Worm (Caenorhabditis elegans) whole organism, L1 larva: ENCODE data around the gene T21C12.4.

ENCODE experiments used
- C04F5.9 ChIP-seq: sonication (generic microtip); optimal IDR thresholded peaks from 2 replicates; lab custom pipeline; 2016; ENCODE audit warnings: missing genetic modification characterization, missing compliant biosample characterization
- C34B4.2 ChIP-seq: sonication (generic microtip); optimal IDR thresholded peaks from 2 replicates; lab custom pipeline; 2017; ENCODE audit warnings: mild to moderate bottlenecking, missing genetic modification characterization, missing compliant biosample characterization
- F16B12.6 ChIP-seq: fragments of 150-350 bp; optimal IDR thresholded peaks from 2 replicates; lab custom pipeline; 2014; ENCODE audit warnings: missing biosample characterization, missing genetic modification characterization
- Y116A8C.19 ChIP-seq: sonication (generic microtip); optimal IDR thresholded peaks from 2 replicates; lab custom pipeline; 2016; ENCODE audit warnings: missing compliant biosample characterization, missing genetic modification characterization, borderline replicate concordance
- aha-1 ChIP-seq: fragments of 150-350 bp; optimal IDR thresholded peaks from 2 replicates; lab custom pipeline; 2014; ENCODE audit warnings: missing biosample characterization, missing genetic modification characterization
- alr-1 ChIP-seq: fragments of 200-800 bp; sonication (Bioruptor generic); optimal IDR thresholded peaks from 2 replicates; lab custom pipeline; 2018; ENCODE audit warnings: borderline replicate concordance, mild to moderate bottlenecking, missing genetic modification characterization, missing compliant biosample characterization
- aly-2 ChIP-seq: fragments of 150-350 bp; optimal IDR thresholded peaks from 2 replicates; lab custom pipeline; 2014; ENCODE audit warnings: missing biosample characterization, missing genetic modification characterization
- blmp-1 ChIP-seq: fragments of 150-350 bp; optimal IDR thresholded peaks from 2 replicates; lab custom pipeline; 2014; ENCODE audit warnings: missing biosample characterization, missing genetic modification characterization
- ceh-63 ChIP-seq: fragments of 200-800 bp; sonication (Bioruptor generic); optimal IDR thresholded peaks from 2 replicates; lab custom pipeline; 2018; ENCODE audit warnings: mild to moderate bottlenecking, missing genetic modification characterization, missing compliant biosample characterization
- ceh-82 ChIP-seq, 3 experiments: fragments of 150-350 bp in 1 of 3; sonication (generic microtip) in 2 of 3; optimal IDR thresholded peaks; 2 replicates each; lab custom pipeline; 2014 to 2017; ENCODE audit warnings: missing biosample characterization in 3 of 3, missing genetic modification characterization in 3 of 3
- ceh-88 ChIP-seq: fragments of 200-800 bp; sonication (Bioruptor generic); IDR thresholded peaks from 2 replicates; pipeline ENCODE4 v1.3.6; 2022; ENCODE audit warnings: missing genetic modification characterization, missing compliant biosample characterization
- ceh-90 ChIP-seq: sonication (generic microtip); optimal IDR thresholded peaks from 2 replicates; lab custom pipeline; 2016; ENCODE audit warnings: missing genetic modification characterization, missing compliant biosample characterization
- ces-1 ChIP-seq: fragments of 150-350 bp; optimal IDR thresholded peaks from 2 replicates; lab custom pipeline; 2014; ENCODE audit warnings: missing biosample characterization, missing genetic modification reagents, missing genetic modification characterization
- dpl-1 ChIP-seq, 3 experiments: fragments of 150-350 bp in 2 of 3; sonication (generic microtip) in 1 of 3; optimal IDR thresholded peaks; 2 replicates each; lab custom pipeline; 2014 to 2017; ENCODE audit warnings: missing biosample characterization in 3 of 3, missing genetic modification characterization in 3 of 3, missing genetic modification reagents in 3 of 3
- dsc-1 ChIP-seq: sonication (generic microtip); optimal IDR thresholded peaks from 2 replicates; lab custom pipeline; 2016; ENCODE audit warnings: mild to moderate bottlenecking, missing genetic modification characterization, missing compliant biosample characterization
- efl-1 ChIP-seq, 4 experiments: fragments of 150-350 bp; optimal IDR thresholded peaks in 3 of 4; peaks in 1 of 4; 1 replicate in 1 of 4; 2 replicates in 3 of 4; lab custom pipeline; 2014; ENCODE audit warnings: missing biosample characterization in 2 of 4, missing genetic modification characterization in 2 of 4, missing genetic modification reagents in 2 of 4
- efl-3 ChIP-seq: fragments of 200-800 bp; sonication (Bioruptor generic); optimal IDR thresholded peaks from 2 replicates; lab custom pipeline; 2018; ENCODE audit warnings: mild to moderate bottlenecking, missing genetic modification characterization, missing compliant biosample characterization
- egl-13 ChIP-seq: sonication (generic microtip); optimal IDR thresholded peaks from 2 replicates; lab custom pipeline; 2016; ENCODE audit warnings: missing genotype, missing genetic modification reagents, missing genetic modification characterization, missing compliant biosample characterization
- fkh-10 ChIP-seq: sonication (generic microtip); optimal IDR thresholded peaks from 2 replicates; lab custom pipeline; 2017; ENCODE audit warnings: missing biosample characterization, missing genetic modification reagents, missing genetic modification characterization
- fkh-8 ChIP-seq: sonication (generic microtip); optimal IDR thresholded peaks from 2 replicates; lab custom pipeline; 2016; ENCODE audit warnings: mild to moderate bottlenecking, missing genetic modification characterization, missing compliant biosample characterization
- fos-1 ChIP-seq: fragments of 150-350 bp; optimal IDR thresholded peaks from 2 replicates; lab custom pipeline; 2014; ENCODE audit warnings: missing biosample characterization, missing genetic modification characterization
- irx-1 ChIP-seq: sonication (generic microtip); optimal IDR thresholded peaks from 2 replicates; lab custom pipeline; 2016; ENCODE audit warnings: missing genetic modification characterization, missing compliant biosample characterization
- jun-1 ChIP-seq: fragments of 150-350 bp; optimal IDR thresholded peaks from 2 replicates; lab custom pipeline; 2014; ENCODE audit warnings: missing biosample characterization, missing genetic modification reagents, missing genetic modification characterization
- lin-14 ChIP-seq: fragments of 200-800 bp; sonication (Bioruptor generic); optimal IDR thresholded peaks from 2 replicates; lab custom pipeline; 2018; ENCODE audit warnings: mild to moderate bottlenecking, missing genetic modification characterization, moderate library complexity, missing compliant biosample characterization
- lin-15B ChIP-seq: fragments of 150-350 bp; sonication (generic microtip); optimal IDR thresholded peaks from 3 replicates; lab custom pipeline; 2014; ENCODE audit warnings: missing biosample characterization, missing genetic modification characterization
- lin-35 ChIP-seq, 2 experiments: fragments of 150-350 bp; optimal IDR thresholded peaks; 2 replicates each; lab custom pipeline; 2014; ENCODE audit warnings: missing biosample characterization in 2 of 2, missing genetic modification characterization in 2 of 2, missing genetic modification reagents in 2 of 2
- mab-9 ChIP-seq: fragments of 200-800 bp; sonication (Bioruptor generic); IDR thresholded peaks from 2 replicates; pipeline ENCODE4 v1.3.6; 2022; ENCODE audit warnings: missing genetic modification reagents, missing genetic modification characterization, missing compliant biosample characterization
- nhr-11 ChIP-seq: fragments of 150-350 bp; optimal IDR thresholded peaks from 2 replicates; lab custom pipeline; 2014; ENCODE audit warnings: missing biosample characterization, missing genetic modification characterization
- nhr-20 ChIP-seq: sonication (generic microtip); optimal IDR thresholded peaks from 2 replicates; lab custom pipeline; 2016; ENCODE audit warnings: mild to moderate bottlenecking, missing genetic modification characterization, missing compliant biosample characterization
- nhr-28 ChIP-seq: fragments of 150-350 bp; optimal IDR thresholded peaks from 2 replicates; lab custom pipeline; 2014; ENCODE audit warnings: missing biosample characterization, missing genetic modification characterization
- nhr-47 ChIP-seq: sonication (generic microtip); optimal IDR thresholded peaks from 2 replicates; lab custom pipeline; 2016; ENCODE audit warnings: mild to moderate bottlenecking, missing genetic modification characterization, moderate library complexity, missing compliant biosample characterization
- nhr-76 ChIP-seq: sonication (generic microtip); optimal IDR thresholded peaks from 2 replicates; lab custom pipeline; 2017; ENCODE audit warnings: missing biosample characterization, missing genetic modification characterization
- nhr-84 ChIP-seq: sonication (generic microtip); optimal IDR thresholded peaks from 2 replicates; lab custom pipeline; 2017; ENCODE audit warnings: missing biosample characterization, missing genetic modification characterization
- nhr-90 ChIP-seq: sonication (generic microtip); optimal IDR thresholded peaks from 2 replicates; lab custom pipeline; 2016; ENCODE audit warnings: mild to moderate bottlenecking, missing genetic modification characterization, missing compliant biosample characterization; ENCODE audit not compliant: poor library complexity
- pag-3 ChIP-seq: sonication (generic microtip); optimal IDR thresholded peaks from 2 replicates; lab custom pipeline; 2017; ENCODE audit warnings: missing genetic modification characterization, mild to moderate bottlenecking, missing compliant biosample characterization, antibody characterized with exemption, borderline replicate concordance; ENCODE audit not compliant: insufficient read depth
- pqm-1 ChIP-seq: sonication (generic microtip); optimal IDR thresholded peaks from 3 replicates; lab custom pipeline; 2017; ENCODE audit warnings: missing biosample characterization, missing genetic modification characterization
- skn-1 ChIP-seq: fragments of 150-350 bp; optimal IDR thresholded peaks from 2 replicates; lab custom pipeline; 2014; ENCODE audit warnings: missing biosample characterization, missing genetic modification characterization
- snpc-4 ChIP-seq: fragments of 150-350 bp; optimal IDR thresholded peaks from 2 replicates; lab custom pipeline; 2014; ENCODE audit warnings: missing biosample characterization, missing genetic modification characterization
- snu-23 ChIP-seq: sonication (generic microtip); optimal IDR thresholded peaks from 2 replicates; lab custom pipeline; 2016; ENCODE audit warnings: missing genetic modification characterization, missing compliant biosample characterization
- sox-4 ChIP-seq: sonication (generic microtip); optimal IDR thresholded peaks from 2 replicates; lab custom pipeline; 2016; ENCODE audit warnings: missing genetic modification characterization, missing compliant biosample characterization
- sptf-1 ChIP-seq: fragments of 150-350 bp; optimal IDR thresholded peaks from 2 replicates; lab custom pipeline; 2014; ENCODE audit warnings: missing biosample characterization, missing genetic modification characterization
- swsn-7 ChIP-seq: sonication (generic microtip); optimal IDR thresholded peaks from 2 replicates; lab custom pipeline; 2016; ENCODE audit warnings: missing genetic modification characterization, missing compliant biosample characterization
- tbx-2 ChIP-seq: sonication (generic microtip); optimal IDR thresholded peaks from 2 replicates; lab custom pipeline; 2016; ENCODE audit warnings: missing genetic modification characterization, missing compliant biosample characterization
- tlp-1 ChIP-seq: fragments of 150-350 bp; optimal IDR thresholded peaks from 2 replicates; lab custom pipeline; 2014; ENCODE audit warnings: missing biosample characterization, missing genetic modification characterization
- unc-62 ChIP-seq: fragments of 150-350 bp; optimal IDR thresholded peaks from 2 replicates; lab custom pipeline; 2014; ENCODE audit warnings: missing biosample characterization, missing genetic modification reagents, missing genetic modification characterization
- unc-86 ChIP-seq: sonication (generic microtip); optimal IDR thresholded peaks from 2 replicates; lab custom pipeline; 2016; ENCODE audit warnings: missing genetic modification characterization, missing compliant biosample characterization
- unc-98 ChIP-seq: fragments of 200-800 bp; sonication (Bioruptor generic); IDR thresholded peaks from 2 replicates; pipeline ENCODE4 v1.3.6; 2022; ENCODE audit warnings: missing genetic modification characterization, missing compliant biosample characterization
- ztf-11 ChIP-seq, 2 experiments: sonication (generic microtip); optimal IDR thresholded peaks; 2 replicates each; lab custom pipeline; 2016 to 2017; ENCODE audit warnings: missing genetic modification characterization in 2 of 2, missing biosample characterization in 1 of 2, missing compliant biosample characterization in 1 of 2

The T21C12.4 gene

ce11 chrIII:10600894-10601293, 43.1 kb upstream of the T21C12.4 start (continued):
- TF ChIP-seq egl-13 (peak; percentile 58), unc-86 (tag; lab: Kevin White, UChicago) (no peak), lin-15B (tag; lab: Kevin White, UChicago) (no peak)

- TF ChIP-seq skn-1 (tag; lab: Kevin White, UChicago) (no peak), tlp-1 (tag; lab: Kevin White, UChicago) (no peak), nhr-28 (tag; lab: Kevin White, UChicago) (no peak), lin-35 (GFP tag; optimal IDR thresholded peaks at IDR 0.05; lab: Kevin White, UChicago) (no peak), efl-1 (optimal IDR thresholded peaks at IDR 0.05; lab: Kevin White, UChicago) (no peak), efl-1 (GFP tag; optimal IDR thresholded peaks at IDR 0.05 in 1 of 2; lab: Kevin White, UChicago) (no peak), fkh-10 (GFP tag; lab: Kevin White, UChicago) (no peak)
Measured at ce11 chrIII:10600138-10600626, 42.4 kb upstream of the T21C12.4 start, which contains the start of gene epg-6. Gene epg-6 (minus strand): TSS chrIII:10600188.

- no peak for TF ChIP-seq nhr-11 (tag; lab: Kevin White, UChicago)
- TF ChIP-seq Y116A8C.19 (tag; lab: Kevin White, UChicago), result no peak
- TF ChIP-seq lin-14, result no peak
- TF ChIP-seq mab-9 (GFP tag; lab: Robert Waterston, UW), result 0 out of 2 replicates have a peak, but pooled peaks have one; percentile 31
- TF ChIP-seq fkh-8 (tag; lab: Kevin White, UChicago), result peak; percentile 77
- TF ChIP-seq egl-13, result peak; percentile 40
- peak in 1 of 2 experiments; percentile 26 for TF ChIP-seq ztf-11 (tag; optimal IDR thresholded peaks at IDR 0.05; lab: Kevin White, UChicago)
- no peak for TF ChIP-seq unc-62 (GFP tag; lab: Kevin White, UChicago)
- TF ChIP-seq nhr-76 (tag; lab: Kevin White, UChicago), result no peak
- TF ChIP-seq C04F5.9, result peak; percentile 11
- TF ChIP-seq lin-35 (GFP tag; optimal IDR thresholded peaks at IDR 0.05; lab: Kevin White, UChicago), result peak; percentile 79 to 84
- TF ChIP-seq nhr-47, result peak; percentile 77
- no peak for TF ChIP-seq pag-3 (tag; lab: Kevin White, UChicago)
- no peak for TF ChIP-seq nhr-84 (tag; lab: Kevin White, UChicago)
- TF ChIP-seq jun-1 (tag; lab: Kevin White, UChicago), result peak; percentile 46
- TF ChIP-seq ces-1, result no peak
- no peak for TF ChIP-seq unc-98 (GFP tag; lab: Robert Waterston, UW)
- TF ChIP-seq dsc-1 (tag; lab: Kevin White, UChicago), result peak; percentile 41
- peak; percentile 19 to 61 (median 38) for TF ChIP-seq ceh-82 (tag; optimal IDR thresholded peaks at IDR 0.05; lab: Kevin White, UChicago)
- peak; percentile 57 for TF ChIP-seq unc-86 (tag; lab: Kevin White, UChicago)
- no peak for TF ChIP-seq pqm-1 (tag; lab: Kevin White, UChicago)
- TF ChIP-seq C34B4.2, result no peak
- peak; percentile 85 for TF ChIP-seq nhr-20 (tag; lab: Kevin White, UChicago)
- TF ChIP-seq aha-1 (tag; lab: Kevin White, UChicago), result no peak
- peak; percentile 74 for TF ChIP-seq swsn-7
- peak; percentile 70 for TF ChIP-seq tbx-2
- TF ChIP-seq efl-3 (GFP tag; lab: Kevin White, UChicago), result no peak
- no peak for TF ChIP-seq alr-1 (tag; lab: Kevin White, UChicago)
- TF ChIP-seq nhr-90 (tag; lab: Kevin White, UChicago), result peak; percentile 62
- peak; percentile 49 for TF ChIP-seq fos-1
- TF ChIP-seq sox-4, result no peak
- no peak for TF ChIP-seq sptf-1 (tag; lab: Kevin White, UChicago)
- no peak for TF ChIP-seq ceh-88 (GFP tag; lab: Robert Waterston, UW)
- TF ChIP-seq snu-23 (GFP tag; lab: Kevin White, UChicago), result peak; percentile 89
- TF ChIP-seq irx-1 (tag; lab: Kevin White, UChicago), result peak; percentile 46
- peak; percentile 95 for TF ChIP-seq F16B12.6
- TF ChIP-seq blmp-1 (tag; lab: Kevin White, UChicago), result peak; percentile 59
- TF ChIP-seq ceh-90 (tag; lab: Kevin White, UChicago), result no peak
- peak; percentile 32 for TF ChIP-seq snpc-4 (tag; lab: Kevin White, UChicago)
- TF ChIP-seq dpl-1 (GFP tag; optimal IDR thresholded peaks at IDR 0.05; lab: Kevin White, UChicago), result peak; percentile 52 to 79 (median 74)
- TF ChIP-seq aly-2 (tag; lab: Kevin White, UChicago), result peak; percentile 13
- TF ChIP-seq ceh-63 (GFP tag; lab: Kevin White, UChicago), result no peak
Measured at ce11 chrIII:10599699-10600098, 41.9 kb upstream of the T21C12.4 start.
